Worm (Caenorhabditis elegans) whole organism, young adult: ENCODE results near the gene K01A2.6.

ENCODE experiments used
- B0019.2 ChIP-seq: fragments of 200-800 bp; sonication (Bioruptor generic); conservative IDR thresholded peaks from 2 replicates; pipeline ENCODE4 v1.3.6; 2022; ENCODE audit warnings: missing genetic modification reagents, missing genetic modification characterization, missing compliant biosample characterization
- F10E7.11 ChIP-seq: sonication (generic microtip); optimal IDR thresholded peaks from 2 replicates; lab custom pipeline; 2017; ENCODE audit warnings: mild to moderate bottlenecking, missing genetic modification characterization, moderate library complexity, missing compliant biosample characterization
- F33H1.4 ChIP-seq: fragments of 200-800 bp; sonication (Bioruptor generic); IDR thresholded peaks from 2 replicates; pipeline ENCODE4 v1.3.6; 2022; ENCODE audit warnings: missing genetic modification reagents, missing genetic modification characterization, missing compliant biosample characterization
- F57A8.1 ChIP-seq: fragments of 200-800 bp; sonication (Bioruptor generic); optimal IDR thresholded peaks from 2 replicates; lab custom pipeline; 2018; ENCODE audit warnings: mild to moderate bottlenecking, missing genetic modification characterization, moderate library complexity, missing compliant biosample characterization
- Y95B8A.8 ChIP-seq: fragments of 200-800 bp; sonication (Bioruptor generic); IDR thresholded peaks from 2 replicates; pipeline ENCODE4 v1.3.6; 2022; ENCODE audit warnings: missing genetic modification reagents, missing genetic modification characterization, missing compliant biosample characterization
- attf-6 ChIP-seq: fragments of 200-800 bp; sonication (Bioruptor generic); IDR thresholded peaks from 2 replicates; pipeline ENCODE4 v1.3.6; 2022; ENCODE audit warnings: missing genetic modification reagents, missing genetic modification characterization, missing compliant biosample characterization
- ceh-40 ChIP-seq: fragments of 200-800 bp; sonication (Bioruptor generic); IDR thresholded peaks from 2 replicates; pipeline ENCODE4 v1.3.6; 2022; ENCODE audit warnings: missing genetic modification characterization, missing compliant biosample characterization
- dpl-1 ChIP-seq: fragments of 150-350 bp; optimal IDR thresholded peaks from 2 replicates; lab custom pipeline; 2014; ENCODE audit warnings: missing biosample characterization, missing genetic modification reagents, missing genetic modification characterization
- gei-17 ChIP-seq: fragments of 200-800 bp; sonication (Bioruptor generic); optimal IDR thresholded peaks from 2 replicates; lab custom pipeline; 2018; ENCODE audit warnings: mild to moderate bottlenecking, missing genetic modification characterization, missing compliant biosample characterization
- madf-3 ChIP-seq: fragments of 200-800 bp; sonication (Bioruptor generic); IDR thresholded peaks from 2 replicates; pipeline ENCODE4 v1.3.6; 2022; ENCODE audit warnings: missing genetic modification reagents, missing genetic modification characterization, missing compliant biosample characterization
- snpc-1.3 ChIP-seq: sonication (generic microtip); optimal IDR thresholded peaks from 2 replicates; lab custom pipeline; 2017; ENCODE audit warnings: missing genetic modification characterization, mild to moderate bottlenecking, missing compliant biosample characterization, antibody characterized with exemption, moderate library complexity, missing genotype, missing genetic modification reagents; ENCODE audit not compliant: insufficient read depth
- tlf-1 ChIP-seq: fragments of 200-800 bp; sonication (Bioruptor generic); optimal IDR thresholded peaks from 2 replicates; lab custom pipeline; 2018; ENCODE audit warnings: mild to moderate bottlenecking, missing genetic modification characterization, missing compliant biosample characterization

DNA sequence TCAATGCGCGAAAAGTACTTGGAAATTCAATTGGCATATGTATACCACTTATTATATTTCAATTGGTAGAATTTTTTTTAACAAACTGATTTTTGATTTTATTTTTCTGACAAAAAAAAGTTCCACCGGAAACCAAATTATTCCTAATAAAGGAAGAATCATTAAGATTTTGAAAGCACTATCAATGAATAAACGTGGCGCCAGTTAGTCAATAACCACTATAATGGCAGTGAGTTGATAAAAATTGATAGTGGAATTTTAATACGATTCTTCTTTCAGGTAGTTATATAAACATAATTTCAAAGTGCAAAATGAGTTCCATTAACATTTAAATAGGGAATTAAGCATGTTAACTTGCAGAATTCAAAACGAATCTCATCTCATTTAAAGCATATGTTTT is 5.9 kb downstream of the K01A2.6 start, which contains the start of gene col-69:
- TF ChIP-seq dpl-1 (GFP tag; lab: Kevin White, UChicago) = no peak
- TF ChIP-seq F57A8.1 (GFP tag; lab: Kevin White, UChicago) = no peak
- TF ChIP-seq tlf-1 = no peak
- TF ChIP-seq ceh-40 (GFP tag; lab: Robert Waterston, UW) = no peak
- TF ChIP-seq F33H1.4 (GFP tag; lab: Robert Waterston, UW) = no peak
- TF ChIP-seq snpc-1.3 (tag; lab: Kevin White, UChicago) = no peak
- no peak for TF ChIP-seq attf-6 (GFP tag; lab: Robert Waterston, UW)
- no peak for TF ChIP-seq gei-17 (GFP tag; lab: Kevin White, UChicago)
- TF ChIP-seq madf-3 (GFP tag; lab: Robert Waterston, UW) = no peak
- no peak for TF ChIP-seq B0019.2 (GFP tag; lab: Robert Waterston, UW)
- TF ChIP-seq F10E7.11 (tag; lab: Kevin White, UChicago) = no peak
- no peak for TF ChIP-seq Y95B8A.8 (GFP tag; lab: Robert Waterston, UW)
